Fruit fly (Drosophila melanogaster) whole organism, wandering third instar larva: ENCODE results near the gene CG11251.

Source experiments
- Abd-B ChIP-seq: fragments of >200 bp; optimal IDR thresholded peaks from 2 replicates; lab custom pipeline; 2017; ENCODE audit warnings: missing biosample characterization, missing genetic modification characterization
- CG32264 ChIP-seq: fragments of 200-800 bp; sonication (Bioruptor generic); optimal IDR thresholded peaks from 2 replicates; lab custom pipeline; 2016; ENCODE audit warnings: missing biosample characterization, missing genetic modification characterization
- CG9705 ChIP-seq: fragments of 200-800 bp; sonication (Bioruptor generic); optimal IDR thresholded peaks from 2 replicates; lab custom pipeline; 2018; ENCODE audit warnings: missing biosample characterization, mild to moderate bottlenecking, missing genetic modification characterization
- CrebA ChIP-seq: fragments of 200-800 bp; sonication (Bioruptor generic); optimal IDR thresholded peaks from 2 replicates; lab custom pipeline; 2016; ENCODE audit warnings: missing biosample characterization, mild to moderate bottlenecking, missing genetic modification characterization, borderline replicate concordance
- Dfd ChIP-seq: fragments of >200 bp; optimal IDR thresholded peaks from 2 replicates; lab custom pipeline; 2017; ENCODE audit warnings: missing biosample characterization, missing genetic modification characterization
- GATAd ChIP-seq: sonication (Bioruptor generic); optimal IDR thresholded peaks from 2 replicates; lab custom pipeline; 2016; ENCODE audit warnings: missing biosample characterization, missing genetic modification characterization
- HLH106 ChIP-seq: fragments of 200-800 bp; optimal IDR thresholded peaks from 3 replicates; lab custom pipeline; 2019; ENCODE audit warnings: missing biosample characterization, mild to moderate bottlenecking, missing genetic modification characterization, moderate library complexity
- Hnf4 ChIP-seq: fragments of 200-800 bp; sonication (Bioruptor generic); optimal IDR thresholded peaks from 2 replicates; lab custom pipeline; 2016; ENCODE audit warnings: missing biosample characterization, mild to moderate bottlenecking, missing genetic modification characterization
- Hr78 ChIP-seq: fragments of >200 bp; optimal IDR thresholded peaks from 2 replicates; lab custom pipeline; 2017; ENCODE audit warnings: missing biosample characterization, missing genetic modification characterization
- Hr83 ChIP-seq: fragments of 200-300 bp; sonication (Bioruptor generic); optimal IDR thresholded peaks from 2 replicates; lab custom pipeline; 2016; ENCODE audit warnings: missing biosample characterization, mild to moderate bottlenecking, missing genetic modification characterization, moderate library complexity; ENCODE audit not compliant: poor library complexity, severe bottlenecking
- Jra ChIP-seq: sonication (Bioruptor generic); optimal IDR thresholded peaks from 2 replicates; lab custom pipeline; 2016; ENCODE audit warnings: missing biosample characterization, missing genetic modification characterization
- Mio ChIP-seq: sonication (Bioruptor generic); optimal IDR thresholded peaks from 2 replicates; lab custom pipeline; 2016; ENCODE audit warnings: missing biosample characterization, missing genetic modification characterization
- Myc ChIP-seq: fragments of >200 bp; optimal IDR thresholded peaks from 2 replicates; lab custom pipeline; 2017
- N ChIP-seq: fragments of >200 bp; optimal IDR thresholded peaks from 2 replicates; lab custom pipeline; 2018; ENCODE audit warnings: missing biosample characterization, missing external identifiers, missing genetic modification characterization
- OdsH ChIP-seq: fragments of 200-800 bp; sonication (Bioruptor generic); optimal IDR thresholded peaks from 2 replicates; lab custom pipeline; 2016; ENCODE audit warnings: missing biosample characterization, mild to moderate bottlenecking, missing genetic modification characterization
- Rel ChIP-seq, 2 experiments: fragments of 200-800 bp; sonication (Bioruptor generic) in 1 of 2; optimal IDR thresholded peaks; 2 replicates in 1 of 2; 3 replicates in 1 of 2; lab custom pipeline; 2016 to 2019; ENCODE audit warnings: mild to moderate bottlenecking in 2 of 2, missing biosample characterization in 2 of 2, missing genetic modification characterization in 2 of 2, moderate library complexity in 1 of 2
- Sp1 ChIP-seq: fragments of 200-800 bp; sonication (Bioruptor generic); optimal IDR thresholded peaks from 3 replicates; lab custom pipeline; 2019; ENCODE audit warnings: missing biosample characterization, mild to moderate bottlenecking, missing genetic modification characterization, moderate library complexity
- br ChIP-seq: fragments of 200-800 bp; sonication (Bioruptor generic); optimal IDR thresholded peaks from 2 replicates; lab custom pipeline; 2016; ENCODE audit warnings: missing biosample characterization, missing genetic modification characterization
- brk ChIP-seq: fragments of 200-800 bp; sonication (Bioruptor generic); optimal IDR thresholded peaks from 2 replicates; lab custom pipeline; 2016; ENCODE audit warnings: missing biosample characterization, mild to moderate bottlenecking, missing genetic modification characterization
- dl ChIP-seq, 2 experiments: fragments of 175-275, 200-275 bp in 1 of 2; fragments of 200-275 bp in 1 of 2; sonication (Bioruptor generic); optimal IDR thresholded peaks; lab custom pipeline; 2018; ENCODE audit warnings: mild to moderate bottlenecking in 2 of 2, missing biosample characterization in 2 of 2, missing genetic modification characterization in 2 of 2, moderate library complexity in 2 of 2; ENCODE audit not compliant: partially characterized antibody in 2 of 2, insufficient read depth in 1 of 2
- dmrt93B ChIP-seq: fragments of 200-800 bp; sonication (Bioruptor generic); optimal IDR thresholded peaks from 2 replicates; lab custom pipeline; 2018; ENCODE audit warnings: missing biosample characterization, mild to moderate bottlenecking, missing genetic modification characterization
- dsf ChIP-seq: sonication (Bioruptor generic); optimal IDR thresholded peaks from 2 replicates; lab custom pipeline; 2016; ENCODE audit warnings: missing biosample characterization, missing genetic modification characterization, borderline replicate concordance
- ey ChIP-seq: fragments of 200-800 bp; sonication (Bioruptor generic); optimal IDR thresholded peaks from 2 replicates; lab custom pipeline; 2016; ENCODE audit warnings: missing biosample characterization, missing genetic modification characterization
- foxo ChIP-seq, 2 experiments: fragments of 200-800 bp; sonication (Bioruptor generic); optimal IDR thresholded peaks; 2 replicates in 1 of 2; 3 replicates in 1 of 2; lab custom pipeline; 2016 to 2017; ENCODE audit warnings: missing biosample characterization in 2 of 2, missing genetic modification characterization in 2 of 2
- fru ChIP-seq: fragments of 200-800 bp; sonication (Bioruptor generic); optimal IDR thresholded peaks from 3 replicates; lab custom pipeline; 2016; ENCODE audit warnings: missing biosample characterization, mild to moderate bottlenecking, missing genetic modification characterization
- h ChIP-seq: fragments of 200-800 bp; sonication (Bioruptor generic); optimal IDR thresholded peaks from 3 replicates; lab custom pipeline; 2016; ENCODE audit warnings: missing biosample characterization, mild to moderate bottlenecking, missing genetic modification characterization
- jim ChIP-seq: fragments of 175-275, 200-325 bp; sonication (Bioruptor generic); optimal IDR thresholded peaks from 2 replicates; lab custom pipeline; 2016; ENCODE audit warnings: missing biosample characterization, mild to moderate bottlenecking, missing genetic modification characterization
- lola ChIP-seq: fragments of >200 bp; optimal IDR thresholded peaks from 2 replicates; lab custom pipeline; 2017; ENCODE audit warnings: missing biosample characterization, missing genetic modification characterization
- pan ChIP-seq: fragments of >200 bp; optimal IDR thresholded peaks from 2 replicates; lab custom pipeline; 2017
- psq ChIP-seq: fragments of 200-800 bp; sonication (Bioruptor generic); optimal IDR thresholded peaks from 3 replicates; lab custom pipeline; 2017; ENCODE audit warnings: missing biosample characterization, mild to moderate bottlenecking, missing genetic modification characterization, moderate library complexity
- rgr ChIP-seq: fragments of 200-800 bp; sonication (Bioruptor generic); optimal IDR thresholded peaks from 3 replicates; lab custom pipeline; 2016; ENCODE audit warnings: missing biosample characterization, mild to moderate bottlenecking, missing genetic modification characterization
- sage ChIP-seq: fragments of 200-800 bp; sonication (Bioruptor generic); optimal IDR thresholded peaks from 2 replicates; lab custom pipeline; 2016; ENCODE audit warnings: missing biosample characterization, mild to moderate bottlenecking, missing genetic modification characterization
- sv ChIP-seq: fragments of 200-800 bp; sonication (Bioruptor generic); optimal IDR thresholded peaks from 3 replicates; lab custom pipeline; 2016; ENCODE audit warnings: missing biosample characterization, missing genetic modification characterization
- tai ChIP-seq: sonication (Bioruptor generic); optimal IDR thresholded peaks from 2 replicates; lab custom pipeline; 2016; ENCODE audit warnings: missing biosample characterization, missing genetic modification characterization
- usp ChIP-seq: fragments of >200 bp; optimal IDR thresholded peaks from 2 replicates; lab custom pipeline; 2017; ENCODE audit warnings: missing biosample characterization, missing genetic modification characterization
- woc ChIP-seq: sonication (Bioruptor generic); optimal IDR thresholded peaks from 2 replicates; lab custom pipeline; 2016; ENCODE audit warnings: missing biosample characterization, mild to moderate bottlenecking, missing genetic modification characterization

Gene CG11251

DNA sequence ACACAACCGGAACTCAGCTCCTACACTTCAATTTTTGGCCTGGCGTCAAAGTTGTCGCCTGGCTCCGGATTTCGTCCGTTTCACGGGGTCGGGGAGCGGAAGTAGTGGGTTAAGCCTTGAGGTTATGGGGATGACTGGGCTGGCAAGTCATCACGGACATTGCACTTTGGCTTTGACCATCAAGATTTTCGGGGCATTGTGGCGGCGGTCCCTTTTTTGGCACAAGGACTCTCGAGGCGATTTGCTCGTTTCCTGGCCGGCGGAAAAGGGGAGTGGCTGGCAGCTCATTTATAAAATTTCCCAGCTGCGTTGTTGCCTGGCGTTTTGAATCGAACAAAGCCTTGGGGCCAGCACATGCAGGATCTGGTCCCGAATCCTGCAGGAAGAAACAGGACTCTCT lies 43.4 kb upstream of the CG11251 start:
- no peak for TF ChIP-seq tai (GFP tag; lab: Kevin White, UChicago)
- TF ChIP-seq N (GFP tag; lab: Kevin White, UChicago), result no peak
- TF ChIP-seq h (GFP tag; lab: Kevin White, UChicago), result no peak
- TF ChIP-seq Dfd (GFP tag; lab: Kevin White, UChicago), result no peak
- TF ChIP-seq rgr (GFP tag; lab: Kevin White, UChicago), result no peak
- no peak for TF ChIP-seq Mio (GFP tag; lab: Kevin White, UChicago)
- TF ChIP-seq dsf (GFP tag; lab: Kevin White, UChicago), result no peak
- no peak for TF ChIP-seq sage (GFP tag; lab: Kevin White, UChicago)
- no peak for TF ChIP-seq Sp1 (GFP tag; lab: Kevin White, UChicago)
- TF ChIP-seq Rel (GFP tag; optimal IDR thresholded peaks at IDR 0.05; lab: Kevin White, UChicago), result no peak
- TF ChIP-seq Rel (tag; optimal IDR thresholded peaks at IDR 0.05; lab: Kevin White, UChicago), result no peak
- no peak for TF ChIP-seq pan (lab: Kevin White, UChicago)
- no peak for TF ChIP-seq brk (GFP tag; lab: Kevin White, UChicago)
- TF ChIP-seq usp (GFP tag; lab: Kevin White, UChicago), result no peak
- TF ChIP-seq fru (GFP tag; lab: Kevin White, UChicago), result no peak
- TF ChIP-seq, all 38 proteins: peak for 0

DNA sequence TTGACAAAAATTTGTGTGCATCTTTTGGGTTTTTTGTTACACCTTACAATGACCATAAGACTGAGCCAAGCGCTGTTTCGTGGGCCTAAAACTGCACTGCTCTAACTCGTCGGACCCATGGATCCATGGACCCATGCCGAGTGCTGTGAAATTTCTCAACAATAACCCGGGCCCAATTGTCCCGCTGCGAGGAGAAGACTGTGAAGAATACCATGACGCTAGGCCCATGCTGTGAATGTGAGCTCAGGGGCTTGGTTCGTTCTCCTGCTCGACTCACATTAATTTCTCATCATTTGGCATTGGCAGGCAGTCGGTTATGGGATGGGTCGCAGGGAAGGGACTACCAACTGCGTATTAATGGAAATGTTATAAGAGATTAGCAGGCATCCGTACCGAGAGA lies 30.4 kb upstream of the CG11251 start:
- no peak for TF ChIP-seq CG32264
- TF ChIP-seq Jra, result no peak

DNA sequence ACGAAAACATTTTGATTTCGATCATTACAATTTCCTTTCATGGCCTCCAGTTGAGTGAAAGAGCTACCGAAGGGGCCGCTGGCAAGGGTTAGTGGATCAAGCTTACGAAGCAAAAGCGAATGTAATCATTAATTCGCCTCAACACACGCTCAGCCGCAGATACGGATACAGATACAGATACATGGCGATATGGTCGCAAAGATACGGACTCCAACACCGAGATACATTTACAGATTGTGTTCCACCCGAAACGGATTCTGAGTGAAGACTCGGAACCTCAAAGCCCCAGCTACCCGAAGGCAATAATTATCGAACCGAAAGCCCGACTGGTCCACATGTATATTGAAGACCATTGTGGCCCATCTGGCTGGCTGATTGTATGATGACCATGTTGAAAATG lies 29.2 kb upstream of the CG11251 start:
- no peak for TF ChIP-seq woc (GFP tag; lab: Kevin White, UChicago)
- TF ChIP-seq sage (GFP tag; lab: Kevin White, UChicago), result no peak
- no peak for TF ChIP-seq CrebA (GFP tag; lab: Kevin White, UChicago)
- no peak for TF ChIP-seq GATAd (GFP tag; lab: Kevin White, UChicago)
- TF ChIP-seq foxo (GFP tag; optimal IDR thresholded peaks at IDR 0.05; lab: Kevin White, UChicago), result no peak
- no peak for TF ChIP-seq Hnf4 (GFP tag; lab: Kevin White, UChicago)
- TF ChIP-seq, all 38 proteins: peak for 0

DNA sequence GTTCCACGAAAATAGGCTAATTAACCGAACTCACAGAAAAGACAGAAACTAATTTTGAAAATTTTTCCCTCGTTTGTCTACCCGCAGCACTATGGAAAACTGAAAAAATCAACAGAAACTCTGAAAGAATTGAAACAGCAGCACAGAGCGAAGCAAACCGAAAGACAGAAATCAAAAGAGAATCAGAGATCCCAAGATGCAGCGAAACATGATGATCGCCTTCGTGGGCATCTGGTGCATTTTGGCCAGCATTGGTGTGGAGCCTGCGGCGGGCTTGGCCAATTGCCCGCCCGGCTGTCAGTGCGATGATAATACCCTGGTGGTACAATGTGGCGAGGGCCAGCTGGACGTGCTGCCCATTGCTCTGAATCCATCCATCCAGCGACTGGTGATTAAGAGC lies 25.3 kb upstream of the CG11251 start:
- no peak for TF ChIP-seq brk (GFP tag; lab: Kevin White, UChicago)
- TF ChIP-seq ey (GFP tag; lab: Kevin White, UChicago), result no peak
- TF ChIP-seq CrebA (GFP tag; lab: Kevin White, UChicago), result no peak
- no peak for TF ChIP-seq Dfd (GFP tag; lab: Kevin White, UChicago)
- TF ChIP-seq psq (GFP tag; lab: Kevin White, UChicago), result no peak
- TF ChIP-seq Sp1 (GFP tag; lab: Kevin White, UChicago), result no peak
- no peak for TF ChIP-seq Rel (GFP tag; optimal IDR thresholded peaks at IDR 0.05; lab: Kevin White, UChicago)
- TF ChIP-seq Rel (tag; optimal IDR thresholded peaks at IDR 0.05; lab: Kevin White, UChicago), result no peak
- no peak for TF ChIP-seq jim (GFP tag; lab: Kevin White, UChicago)
- TF ChIP-seq OdsH (GFP tag; lab: Kevin White, UChicago), result no peak
- TF ChIP-seq CG32264, result no peak
- no peak for TF ChIP-seq dmrt93B

DNA sequence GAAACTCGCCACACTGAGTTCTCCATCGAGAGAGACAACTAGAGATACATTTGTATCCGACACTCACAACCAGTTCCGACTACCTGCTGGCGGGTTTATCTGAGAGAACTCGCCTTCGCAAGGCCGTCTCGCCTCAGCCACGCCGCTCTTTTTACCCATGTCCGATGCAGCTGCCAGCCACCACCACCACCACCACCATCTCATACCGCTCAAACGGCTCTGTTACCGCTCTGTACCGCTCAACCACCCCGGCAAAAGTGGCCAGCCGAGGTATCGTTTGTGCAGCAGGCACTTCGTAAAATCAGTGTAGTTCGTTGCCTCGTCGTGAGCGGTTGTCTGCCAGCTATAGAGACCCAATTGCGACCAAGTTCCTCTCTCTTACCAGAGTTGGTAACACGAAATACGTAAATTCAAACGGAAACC lies 24.2 kb upstream of the CG11251 start, which contains the start of gene trn:
trn (plus strand) TSS at position 302 of the 423 bp plus-strand sequence.
- peak; percentile 11 for TF ChIP-seq HLH106 (tag; lab: Kevin White, UChicago)
- TF ChIP-seq brk (GFP tag; lab: Kevin White, UChicago), result no peak
- peak in 1 of 2 experiments; percentile 13 for TF ChIP-seq foxo (GFP tag; optimal IDR thresholded peaks at IDR 0.05; lab: Kevin White, UChicago)
- no peak for TF ChIP-seq psq (GFP tag; lab: Kevin White, UChicago)
- no peak for TF ChIP-seq Jra
- TF ChIP-seq pan (lab: Kevin White, UChicago), result no peak
- no peak for TF ChIP-seq dmrt93B
- no peak for TF ChIP-seq CrebA (GFP tag; lab: Kevin White, UChicago)
- peak; percentile 28 for TF ChIP-seq Sp1 (GFP tag; lab: Kevin White, UChicago)
- no peak for TF ChIP-seq ey (GFP tag; lab: Kevin White, UChicago)
- peak; percentile 12 for TF ChIP-seq br
- TF ChIP-seq sv, result no peak
- TF ChIP-seq Dfd (GFP tag; lab: Kevin White, UChicago), result no peak
- no peak for TF ChIP-seq lola (GFP tag; lab: Kevin White, UChicago)
- TF ChIP-seq Mio (GFP tag; lab: Kevin White, UChicago), result no peak
- TF ChIP-seq Myc, result no peak
- TF ChIP-seq dsf (GFP tag; lab: Kevin White, UChicago), result no peak
- no peak for TF ChIP-seq tai (GFP tag; lab: Kevin White, UChicago)
- TF ChIP-seq h (GFP tag; lab: Kevin White, UChicago), result peak; percentile 50
- no peak for TF ChIP-seq sage (GFP tag; lab: Kevin White, UChicago)
- TF ChIP-seq N (GFP tag; lab: Kevin White, UChicago), result no peak
- TF ChIP-seq OdsH (GFP tag; lab: Kevin White, UChicago), result peak; percentile 12
- no peak for TF ChIP-seq GATAd (GFP tag; lab: Kevin White, UChicago)
- peak; percentile 13 for TF ChIP-seq Hnf4 (GFP tag; lab: Kevin White, UChicago)
- no peak for TF ChIP-seq usp (GFP tag; lab: Kevin White, UChicago)
- TF ChIP-seq CG32264, result no peak
- peak; percentile 39 for TF ChIP-seq Rel (GFP tag; optimal IDR thresholded peaks at IDR 0.05; lab: Kevin White, UChicago)
- no peak for TF ChIP-seq Rel (tag; optimal IDR thresholded peaks at IDR 0.05; lab: Kevin White, UChicago)
- TF ChIP-seq Hr78 (GFP tag; lab: Kevin White, UChicago), result no peak
- peak; percentile 25 for TF ChIP-seq fru (GFP tag; lab: Kevin White, UChicago)
- no peak for TF ChIP-seq Abd-B (GFP tag; lab: Kevin White, UChicago)
- TF ChIP-seq rgr (GFP tag; lab: Kevin White, UChicago), result peak; percentile 33
- no peak for TF ChIP-seq CG9705
- TF ChIP-seq jim (GFP tag; lab: Kevin White, UChicago), result no peak
- TF ChIP-seq Hr83 (GFP tag; lab: Kevin White, UChicago), result peak; percentile 74
- peak; percentile 44 to 63 for TF ChIP-seq dl (GFP tag; optimal IDR thresholded peaks at IDR 0.05; lab: Kevin White, UChicago; ENCODE audit: insufficient read depth in 1 of 2, partially characterized antibody in 2 of 2)
- no peak for TF ChIP-seq woc (GFP tag; lab: Kevin White, UChicago)
